Fruit fly (Drosophila melanogaster) whole organism, prepupa: ENCODE results near the gene GlnRS.

Experiments used
- CG10631 ChIP-seq: fragments of 200-800 bp; sonication (Bioruptor generic); optimal IDR thresholded peaks from 2 replicates; lab custom pipeline; 2016; ENCODE audit warnings: missing biosample characterization, missing genetic modification characterization
- CG10669 ChIP-seq: fragments of 200-800 bp; sonication (Bioruptor generic); optimal IDR thresholded peaks from 3 replicates; lab custom pipeline; 2018; ENCODE audit warnings: missing biosample characterization, mild to moderate bottlenecking, missing genetic modification characterization, moderate library complexity
- CG15336 ChIP-seq: fragments of 200-800 bp; sonication (Bioruptor generic); IDR thresholded peaks from 2 replicates; pipeline ENCODE4 v1.3.6; 2022; ENCODE audit warnings: missing biosample characterization, missing genetic modification characterization
- CG1621 ChIP-seq: fragments of 200-800 bp; sonication (Bioruptor generic); optimal IDR thresholded peaks from 3 replicates; lab custom pipeline; 2018; ENCODE audit warnings: missing biosample characterization, mild to moderate bottlenecking, missing genetic modification characterization
- CG16779 ChIP-seq: fragments of 200-800 bp; sonication (Bioruptor generic); optimal IDR thresholded peaks from 3 replicates; lab custom pipeline; 2017; ENCODE audit warnings: missing biosample characterization, mild to moderate bottlenecking, missing genetic modification characterization
- CG3032 ChIP-seq: fragments of 200-800 bp; optimal IDR thresholded peaks from 2 replicates; lab custom pipeline; 2019; ENCODE audit warnings: missing biosample characterization, mild to moderate bottlenecking, missing genetic modification characterization, moderate library complexity
- CG32006 ChIP-seq: fragments of 200-800 bp; sonication (Bioruptor generic); optimal IDR thresholded peaks from 3 replicates; lab custom pipeline; 2017; ENCODE audit warnings: missing biosample characterization, mild to moderate bottlenecking, missing genetic modification characterization
- CG34406 ChIP-seq: fragments of 200-800 bp; sonication (Bioruptor generic); optimal IDR thresholded peaks from 3 replicates; lab custom pipeline; 2016; ENCODE audit warnings: missing biosample characterization, missing genetic modification characterization
- CG3919 ChIP-seq: fragments of 200-800 bp; sonication (Bioruptor generic); optimal IDR thresholded peaks from 3 replicates; lab custom pipeline; 2016; ENCODE audit warnings: missing biosample characterization, missing genetic modification characterization
- CG6276 ChIP-seq: fragments of 200-800 bp; sonication (Bioruptor generic); optimal IDR thresholded peaks from 2 replicates; lab custom pipeline; 2017; ENCODE audit warnings: missing biosample characterization, mild to moderate bottlenecking, missing genetic modification characterization
- CG6792 ChIP-seq: fragments of 200-800 bp; sonication (Bioruptor generic); optimal IDR thresholded peaks from 3 replicates; lab custom pipeline; 2016; ENCODE audit warnings: missing biosample characterization, missing genetic modification characterization
- CG6808 ChIP-seq: fragments of 200-800 bp; sonication (Bioruptor generic); optimal IDR thresholded peaks from 3 replicates; lab custom pipeline; 2017; ENCODE audit warnings: missing biosample characterization, missing genetic modification characterization, mild to moderate bottlenecking, moderate library complexity, missing genetic modification reagents
- CG9139 ChIP-seq: fragments of 200-800 bp; sonication (Bioruptor generic); optimal IDR thresholded peaks from 3 replicates; lab custom pipeline; 2017; ENCODE audit warnings: missing biosample characterization, mild to moderate bottlenecking, missing genetic modification characterization
- Eip75B ChIP-seq: fragments of 200-800 bp; sonication (Bioruptor generic); optimal IDR thresholded peaks from 3 replicates; lab custom pipeline; 2016; ENCODE audit warnings: missing biosample characterization, missing genetic modification characterization
- Eip78C ChIP-seq: fragments of 200-800 bp; sonication (Bioruptor generic); peaks from one replicate; lab custom pipeline; 2016; ENCODE audit warnings: missing biosample characterization, missing genetic modification characterization
- Eip93F ChIP-seq: fragments of 200-800 bp; sonication (Bioruptor generic); optimal IDR thresholded peaks from 2 replicates; lab custom pipeline; 2016; ENCODE audit warnings: missing biosample characterization, mild to moderate bottlenecking, missing genetic modification characterization
- Ets21C ChIP-seq: fragments of 200-800 bp; sonication (Bioruptor generic); optimal IDR thresholded peaks from 3 replicates; lab custom pipeline; 2016; ENCODE audit warnings: missing biosample characterization, missing genetic modification characterization
- Ets96B ChIP-seq: fragments of 200-800 bp; optimal IDR thresholded peaks from 2 replicates; lab custom pipeline; 2019; ENCODE audit warnings: missing biosample characterization, mild to moderate bottlenecking, missing genetic modification characterization, moderate library complexity
- Gug ChIP-seq: fragments of 200-800 bp; sonication (Bioruptor generic); IDR thresholded peaks from 2 replicates; pipeline ENCODE4 v1.3.6; 2022; ENCODE audit warnings: missing biosample characterization, missing genetic modification characterization
- Hr39 ChIP-seq: fragments of 200-800 bp; sonication (Bioruptor generic); optimal IDR thresholded peaks from 2 replicates; lab custom pipeline; 2016; ENCODE audit warnings: missing biosample characterization, missing genetic modification characterization
- Hr4 ChIP-seq: fragments of 200-800 bp; sonication (Bioruptor generic); optimal IDR thresholded peaks from 3 replicates; lab custom pipeline; 2016; ENCODE audit warnings: missing biosample characterization, missing genetic modification characterization
- OdsH ChIP-seq: fragments of 200-800 bp; sonication (Bioruptor generic); optimal IDR thresholded peaks from 3 replicates; lab custom pipeline; 2016; ENCODE audit warnings: missing biosample characterization, missing genetic modification characterization
- Smox ChIP-seq: fragments of 200-800 bp; sonication (Bioruptor generic); optimal IDR thresholded peaks from 3 replicates; lab custom pipeline; 2016; ENCODE audit warnings: missing biosample characterization, missing genetic modification characterization
- Sox102F ChIP-seq: fragments of 200-800 bp; sonication (Bioruptor generic); optimal IDR thresholded peaks from 2 replicates; lab custom pipeline; 2016; ENCODE audit warnings: missing biosample characterization, mild to moderate bottlenecking, missing genetic modification characterization
- acj6 ChIP-seq: fragments of 200-800 bp; sonication (Bioruptor generic); optimal IDR thresholded peaks from 3 replicates; lab custom pipeline; 2016; ENCODE audit warnings: missing biosample characterization, missing genetic modification characterization
- dac ChIP-seq: fragments of 200-800 bp; sonication (Bioruptor generic); optimal IDR thresholded peaks from 2 replicates; lab custom pipeline; 2017; ENCODE audit warnings: missing biosample characterization, mild to moderate bottlenecking, missing genetic modification characterization
- dsx ChIP-seq: fragments of 200-800 bp; optimal IDR thresholded peaks from 3 replicates; lab custom pipeline; 2019; ENCODE audit warnings: missing biosample characterization, mild to moderate bottlenecking, missing genetic modification characterization, moderate library complexity; ENCODE audit not compliant: poor library complexity, severe bottlenecking
- fd59A ChIP-seq: fragments of 200-800 bp; sonication (Bioruptor generic); optimal IDR thresholded peaks from 2 replicates; lab custom pipeline; 2017; ENCODE audit warnings: missing biosample characterization, mild to moderate bottlenecking, missing genetic modification characterization, missing genetic modification reagents
- fd85E ChIP-seq: fragments of 200-800 bp; sonication (Bioruptor generic); optimal IDR thresholded peaks from 3 replicates; lab custom pipeline; 2016; ENCODE audit warnings: missing biosample characterization, missing genetic modification characterization
- fkh ChIP-seq: fragments of 200-800 bp; sonication (Bioruptor generic); optimal IDR thresholded peaks from 3 replicates; lab custom pipeline; 2017; ENCODE audit warnings: missing biosample characterization, mild to moderate bottlenecking, missing genetic modification characterization, moderate library complexity
- lz ChIP-seq: fragments of 200-800 bp; sonication (Bioruptor generic); optimal IDR thresholded peaks from 3 replicates; lab custom pipeline; 2016; ENCODE audit warnings: missing biosample characterization, missing genetic modification characterization
- salr ChIP-seq, 2 experiments: fragments of 200-800 bp; sonication (Bioruptor generic); optimal IDR thresholded peaks; 3 replicates each; lab custom pipeline; 2016 to 2018; ENCODE audit warnings: missing biosample characterization in 2 of 2, missing genetic modification characterization in 2 of 2, mild to moderate bottlenecking in 1 of 2
- ss ChIP-seq, 2 experiments: fragments of 200-800 bp; sonication (Bioruptor generic); optimal IDR thresholded peaks; 2 replicates in 1 of 2; 3 replicates in 1 of 2; lab custom pipeline; 2017 to 2018; ENCODE audit warnings: mild to moderate bottlenecking in 2 of 2, missing biosample characterization in 2 of 2, missing genetic modification characterization in 2 of 2, moderate library complexity in 1 of 2
- svp ChIP-seq: fragments of 200-800 bp; sonication (Bioruptor generic); peaks from one replicate; lab custom pipeline; 2016; ENCODE audit warnings: missing biosample characterization, missing genetic modification characterization
- topi ChIP-seq: fragments of 200-800 bp; sonication (Bioruptor generic); optimal IDR thresholded peaks from 3 replicates; lab custom pipeline; 2016; ENCODE audit warnings: missing biosample characterization, missing genetic modification characterization
- vri ChIP-seq: fragments of 200-800 bp; sonication (Bioruptor generic); optimal IDR thresholded peaks from 3 replicates; lab custom pipeline; 2016; ENCODE audit warnings: missing biosample characterization, mild to moderate bottlenecking, missing genetic modification characterization

GlnRS gene

DNA sequence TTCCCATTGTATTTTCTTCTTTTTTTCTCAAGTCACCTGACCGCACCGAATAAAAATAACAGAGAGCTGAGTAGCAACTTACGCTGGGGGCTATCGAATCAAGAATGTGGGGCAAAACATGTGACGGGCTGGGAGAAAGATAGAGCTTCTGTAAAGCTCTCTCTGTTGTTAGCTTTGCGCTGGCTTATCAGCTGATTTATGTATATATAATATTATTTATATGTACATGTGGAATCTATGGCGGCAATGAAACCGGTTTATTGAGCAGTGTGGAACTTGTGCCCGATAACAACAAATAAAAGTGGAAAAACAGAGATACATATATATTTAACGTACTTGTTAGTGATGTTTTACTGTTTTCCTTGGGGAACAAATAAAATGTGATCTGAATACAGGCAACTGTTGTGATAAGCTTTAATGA, 27.4 kb upstream of the GlnRS start, which contains the start of gene CG31098:
CG31098 (minus strand) TSS at position 114 of the 421 bp plus-strand sequence.
- no peak for TF ChIP-seq CG9139 (GFP tag; lab: Kevin White, UChicago)
- no peak for TF ChIP-seq Eip75B (GFP tag; lab: Kevin White, UChicago)
- TF ChIP-seq CG32006 (GFP tag; lab: Kevin White, UChicago) = no peak
- peak; percentile 55 for TF ChIP-seq CG16779
- TF ChIP-seq CG6276 (GFP tag; lab: Kevin White, UChicago) = peak; percentile 32
- TF ChIP-seq dsx (GFP tag; lab: Kevin White, UChicago) = no peak
- TF ChIP-seq Eip78C (GFP tag; lab: Kevin White, UChicago) = peak; percentile 77
- TF ChIP-seq Eip93F (GFP tag; lab: Kevin White, UChicago) = peak; percentile 25
- peak; percentile 75 for TF ChIP-seq fkh (GFP tag; lab: Kevin White, UChicago)
- TF ChIP-seq CG10669 (GFP tag; lab: Kevin White, UChicago) = no peak
- peak; percentile 33 for TF ChIP-seq vri (GFP tag; lab: Kevin White, UChicago)
- TF ChIP-seq topi (GFP tag; lab: Kevin White, UChicago) = no peak
- no peak for TF ChIP-seq lz (GFP tag; lab: Kevin White, UChicago)
- TF ChIP-seq Sox102F (GFP tag; lab: Kevin White, UChicago) = peak; percentile 3

DNA sequence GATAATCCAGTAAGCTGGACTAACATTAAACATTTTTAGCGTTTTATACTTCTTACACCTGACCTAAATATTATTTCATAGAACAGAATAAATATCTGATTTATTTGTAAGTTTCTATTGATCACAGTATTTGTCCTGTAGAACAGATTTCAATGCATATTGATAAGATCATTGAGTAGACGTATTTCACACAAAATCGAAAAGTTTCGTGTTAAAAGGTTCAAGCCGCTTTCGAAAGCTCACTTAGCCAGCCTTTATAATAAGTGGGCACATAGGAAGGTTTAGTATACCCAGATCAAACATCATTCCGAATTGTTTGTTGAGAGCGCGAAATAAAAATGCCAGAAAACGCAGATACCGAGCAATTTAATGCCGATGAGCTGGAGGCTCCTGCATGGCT, 24.1 kb upstream of the GlnRS start, which contains the start of gene CG11893:
CG11893 (plus strand) TSS at position 301 of the 400 bp plus-strand sequence.
- TF ChIP-seq CG10631 (GFP tag; lab: Kevin White, UChicago) = no peak
- no peak for TF ChIP-seq CG1621 (tag; lab: Kevin White, UChicago)
- TF ChIP-seq lz (GFP tag; lab: Kevin White, UChicago) = no peak
- no peak for TF ChIP-seq Hr4 (GFP tag; lab: Kevin White, UChicago)
- no peak for TF ChIP-seq CG15336 (GFP tag; lab: Robert Waterston, UW)

DNA sequence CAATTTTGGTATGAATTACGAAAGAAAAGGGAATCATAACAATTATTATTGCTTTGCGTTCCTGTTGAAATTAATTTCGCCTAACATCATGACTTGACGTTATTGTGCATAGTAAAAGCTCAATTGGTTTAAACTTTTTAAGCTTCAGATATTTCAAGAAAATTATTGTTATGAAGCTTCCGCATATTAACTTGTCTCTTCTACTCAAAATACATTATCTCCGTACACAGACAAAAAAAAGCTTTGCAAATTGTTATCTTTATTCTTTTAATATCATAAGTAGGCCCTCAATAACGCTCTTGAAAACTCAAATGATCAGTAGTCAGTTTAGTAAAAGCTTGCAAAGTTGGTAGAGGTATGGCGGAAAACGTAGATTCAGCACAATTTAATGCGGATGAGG, 21.6 kb upstream of the GlnRS start, which contains the start of gene CG13658:
CG13658 (plus strand) TSS at position 347 of the 400 bp plus-strand sequence.
- TF ChIP-seq CG6792 (GFP tag; lab: Kevin White, UChicago) (no peak), CG3032 (tag; lab: Kevin White, UChicago) (no peak), Ets21C (no peak), CG3919 (no peak), ss (GFP tag; optimal IDR thresholded peaks at IDR 0.05; lab: Kevin White, UChicago) (no peak), dsx (GFP tag; lab: Kevin White, UChicago) (no peak), svp (GFP tag; lab: Kevin White, UChicago) (no peak), Eip78C (GFP tag; lab: Kevin White, UChicago) (no peak), Gug (GFP tag; lab: Robert Waterston, UW) (no peak), fd59A (GFP tag; lab: Kevin White, UChicago) (no peak), OdsH (no peak)

DNA sequence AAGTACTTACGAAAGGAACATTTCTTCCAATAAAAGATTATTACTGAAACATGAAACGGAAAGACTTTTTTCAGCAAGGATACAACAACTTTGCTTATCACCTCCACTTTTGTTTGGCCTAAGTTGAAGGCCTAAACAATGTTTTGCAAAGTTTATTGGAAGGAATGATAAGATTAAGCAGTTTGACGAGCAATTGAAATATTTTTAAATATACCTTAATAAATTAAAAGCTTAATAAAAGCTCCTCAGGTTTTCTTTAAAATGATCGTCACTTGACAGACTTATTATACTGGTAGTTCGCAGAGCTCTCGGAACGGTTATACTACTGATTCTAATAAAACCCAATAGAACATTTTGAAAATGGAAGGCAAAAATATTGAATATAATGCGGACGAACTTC, 19.7 kb upstream of the GlnRS start, which contains the start of gene CG31104:
CG31104 (plus strand) TSS at position 301 of the 400 bp plus-strand sequence.
- TF ChIP-seq Hr39 (GFP tag; lab: Kevin White, UChicago) (no peak), CG6808 (GFP tag; lab: Kevin White, UChicago) (no peak), vri (GFP tag; lab: Kevin White, UChicago) (no peak), ss (GFP tag; optimal IDR thresholded peaks at IDR 0.05; lab: Kevin White, UChicago) (no peak), CG34406 (GFP tag; lab: Kevin White, UChicago) (no peak)

DNA sequence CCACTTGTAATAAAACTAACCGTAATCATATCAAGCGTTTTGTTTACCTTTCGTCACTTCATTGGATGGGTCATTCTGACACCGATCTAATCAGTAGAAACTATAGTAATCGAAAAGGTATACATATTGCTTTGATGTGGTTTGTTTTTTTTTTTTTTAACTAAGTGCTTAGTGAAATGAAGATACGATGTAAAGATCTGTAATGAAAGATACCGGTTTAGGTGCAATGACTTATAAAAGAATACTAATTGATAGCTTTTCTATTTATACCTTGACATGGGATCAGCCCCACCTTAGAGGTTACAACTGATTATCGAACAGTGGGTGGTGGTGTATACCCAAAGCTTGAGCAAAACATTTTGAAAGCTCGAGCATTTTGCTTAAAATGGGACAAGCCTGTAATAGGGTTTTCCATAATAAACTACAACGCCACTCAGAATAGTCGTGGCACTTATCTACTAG, 17.7 kb upstream of the GlnRS start, which contains the start of gene CG31300:
CG31300 (plus strand) TSS at position 412 of the 462 bp plus-strand sequence.
- TF ChIP-seq CG3032 (tag; lab: Kevin White, UChicago) = no peak
- no peak for TF ChIP-seq fd85E (GFP tag; lab: Kevin White, UChicago)
- TF ChIP-seq Smox (GFP tag; lab: Kevin White, UChicago) = no peak
- TF ChIP-seq Ets96B (tag; lab: Kevin White, UChicago) = no peak
- TF ChIP-seq dac = no peak
- TF ChIP-seq ss (GFP tag; optimal IDR thresholded peaks at IDR 0.05; lab: Kevin White, UChicago) = no peak
- TF ChIP-seq salr (GFP tag; optimal IDR thresholded peaks at IDR 0.05; lab: Kevin White, UChicago) = no peak
- no peak for TF ChIP-seq acj6 (GFP tag; lab: Kevin White, UChicago)
